Worm (Caenorhabditis elegans) whole organism, L1 larva: Measurements from ENCODE around the gene C33D3.3.

Source experiments
- fos-1 ChIP-seq: fragments of 150-350 bp; optimal IDR thresholded peaks from 2 replicates; lab custom pipeline; 2014; ENCODE audit warnings: missing biosample characterization, missing genetic modification characterization
- lin-13 ChIP-seq: fragments of 150-350 bp; optimal IDR thresholded peaks from 2 replicates; lab custom pipeline; 2014; ENCODE audit warnings: missing biosample characterization, missing genetic modification reagents, missing genetic modification characterization
- snu-23 ChIP-seq: sonication (generic microtip); optimal IDR thresholded peaks from 2 replicates; lab custom pipeline; 2016; ENCODE audit warnings: missing genetic modification characterization, missing compliant biosample characterization

- TF ChIP-seq fos-1 (tag; lab: Kevin White, UChicago): no peak
- no peak for TF ChIP-seq snu-23 (GFP tag; lab: Kevin White, UChicago)
- TF ChIP-seq lin-13 (GFP tag; lab: Kevin White, UChicago): no peak
These were observed 8.6 kb upstream of the C33D3.3 start, which contains the start of gene C39B10.7 for ce11 chrX:10476573-10476972.
